Fruit fly (Drosophila melanogaster) whole organism, pupa: ENCODE data around the gene CG15332.

ENCODE experiments used
- CG10348 ChIP-seq: fragments of 200-800 bp; sonication (Bioruptor generic); IDR thresholded peaks from 2 replicates; pipeline ENCODE4 v1.3.6; 2022; ENCODE audit warnings: missing biosample characterization, missing genetic modification characterization
- CG12605 ChIP-seq: fragments of 200-800 bp; sonication (Bioruptor generic); IDR thresholded peaks from 2 replicates; pipeline ENCODE4 v1.3.6; 2022; ENCODE audit warnings: missing biosample characterization, missing genetic modification characterization
- CG13204 ChIP-seq: fragments of 200-800 bp; sonication (Bioruptor generic); optimal IDR thresholded peaks from 2 replicates; lab custom pipeline; 2018; ENCODE audit warnings: missing biosample characterization, mild to moderate bottlenecking, missing genetic modification characterization, moderate library complexity
- CG14655 ChIP-seq: fragments of 200-800 bp; sonication (Bioruptor generic); optimal IDR thresholded peaks from 3 replicates; lab custom pipeline; 2017; ENCODE audit warnings: mild to moderate bottlenecking, missing biosample characterization, missing genetic modification reagents, missing genetic modification characterization
- CG15710 ChIP-seq: fragments of 200-800 bp; sonication (Bioruptor generic); optimal IDR thresholded peaks from 2 replicates; lab custom pipeline; 2018; ENCODE audit warnings: missing biosample characterization, mild to moderate bottlenecking, missing genetic modification characterization, moderate library complexity
- CG17806 ChIP-seq: fragments of 200-800 bp; sonication (Bioruptor generic); optimal IDR thresholded peaks from 2 replicates; lab custom pipeline; 2018; ENCODE audit warnings: missing biosample characterization, mild to moderate bottlenecking, missing genetic modification characterization, moderate library complexity
- CG32121 ChIP-seq: fragments of 200-800 bp; sonication (Bioruptor generic); IDR thresholded peaks from 2 replicates; pipeline ENCODE4 v1.3.6; 2022; ENCODE audit warnings: missing biosample characterization, missing genetic modification characterization
- CG34367 ChIP-seq: fragments of 200-800 bp; sonication (Bioruptor generic); optimal IDR thresholded peaks from 2 replicates; lab custom pipeline; 2018; ENCODE audit warnings: missing biosample characterization, mild to moderate bottlenecking, missing genetic modification characterization
- CG4496 ChIP-seq: fragments of 200-800 bp; sonication (Bioruptor generic); IDR thresholded peaks from 3 replicates; pipeline ENCODE4 v1.3.6; 2022; ENCODE audit warnings: missing biosample characterization, missing genetic modification characterization
- CG8159 ChIP-seq: fragments of 200-800 bp; sonication (Bioruptor generic); optimal IDR thresholded peaks from 3 replicates; lab custom pipeline; 2018; ENCODE audit warnings: missing biosample characterization, mild to moderate bottlenecking, missing genetic modification characterization, moderate library complexity
- CG8301 ChIP-seq: fragments of 200-800 bp; sonication (Bioruptor generic); optimal IDR thresholded peaks from 2 replicates; lab custom pipeline; 2018; ENCODE audit warnings: missing biosample characterization, mild to moderate bottlenecking, missing genetic modification characterization
- CG9948 ChIP-seq: fragments of 200-800 bp; sonication (Bioruptor generic); optimal IDR thresholded peaks from 2 replicates; lab custom pipeline; 2018; ENCODE audit warnings: missing biosample characterization, mild to moderate bottlenecking, missing genetic modification characterization, moderate library complexity
- D1 ChIP-seq: fragments of 200-800 bp; sonication (Bioruptor generic); optimal IDR thresholded peaks from 2 replicates; lab custom pipeline; 2018; ENCODE audit warnings: missing biosample characterization, mild to moderate bottlenecking, missing genetic modification characterization, moderate library complexity
- EcR ChIP-seq: fragments of 200-800 bp; sonication (Bioruptor generic); optimal IDR thresholded peaks from 3 replicates; lab custom pipeline; 2019; ENCODE audit warnings: missing biosample characterization, missing genetic modification characterization, mild to moderate bottlenecking, moderate library complexity, missing genetic modification reagents
- Ets98B ChIP-seq: fragments of 200-800 bp; sonication (Bioruptor generic); IDR thresholded peaks from 2 replicates; pipeline ENCODE4 v1.3.6; 2022; ENCODE audit warnings: missing biosample characterization, missing genetic modification characterization
- Pif1A ChIP-seq: fragments of 200-800 bp; sonication (Bioruptor generic); optimal IDR thresholded peaks from 3 replicates; lab custom pipeline; 2016; ENCODE audit warnings: missing biosample characterization, missing genetic modification characterization
- Pif1B ChIP-seq: fragments of 200-800 bp; sonication (Bioruptor generic); optimal IDR thresholded peaks from 3 replicates; lab custom pipeline; 2016; ENCODE audit warnings: missing biosample characterization, missing genetic modification characterization
- Snoo ChIP-seq: fragments of 200-800 bp; sonication (Bioruptor generic); optimal IDR thresholded peaks from 3 replicates; lab custom pipeline; 2017; ENCODE audit warnings: missing biosample characterization, mild to moderate bottlenecking, missing genetic modification characterization, inconsistent platforms
- fd96Ca ChIP-seq: fragments of 200-800 bp; sonication (Bioruptor generic); IDR thresholded peaks from 3 replicates; pipeline ENCODE4 v1.3.6; 2022; ENCODE audit warnings: missing biosample characterization, missing genetic modification characterization
- gl ChIP-seq: fragments of 200-800 bp; sonication (Bioruptor generic); optimal IDR thresholded peaks from 2 replicates; lab custom pipeline; 2018; ENCODE audit warnings: missing biosample characterization, mild to moderate bottlenecking, missing genetic modification characterization
- rn ChIP-seq: fragments of 200-800 bp; sonication (Bioruptor generic); IDR thresholded peaks from 2 replicates; pipeline ENCODE4 v1.3.6; 2022; ENCODE audit warnings: missing biosample characterization, missing genetic modification characterization

Gene CG15332

dm6 chrX:7933210-7933915 is 22.4 kb downstream of the CG15332 start, which contains the start of the genes Dhdds and RpS14a:
Gene Dhdds, minus strand, starts transcription at chrX:7933351.
Gene RpS14a, plus strand, starts transcription at chrX:7933742.
- TF ChIP-seq CG17806 (tag; lab: Kevin White, UChicago) (no peak), CG32121 (GFP tag; lab: Robert Waterston, UW) (no peak), Pif1B (no peak), fd96Ca (GFP tag; lab: Robert Waterston, UW) (no peak), CG10348 (no peak), gl (peak; percentile 1), CG4496 (no peak), CG12605 (GFP tag; lab: Robert Waterston, UW) (0 out of 2 replicates have a peak, but pooled peaks have one; percentile 18), Pif1A (GFP tag; lab: Kevin White, UChicago) (peak; percentile 32), CG13204 (GFP tag; lab: Kevin White, UChicago) (no peak), CG34367 (peak; percentile 38), CG14655 (no peak), Snoo (peak; percentile 55), EcR (GFP tag; lab: Kevin White, UChicago) (no peak)

- TF ChIP-seq CG9948 (no peak), Pif1A (GFP tag; lab: Kevin White, UChicago) (no peak), fd96Ca (GFP tag; lab: Robert Waterston, UW) (no peak), CG4496 (no peak), rn (GFP tag; lab: Robert Waterston, UW) (no peak), CG32121 (GFP tag; lab: Robert Waterston, UW) (peak; percentile 25; the same call in 1 of the 2 replicates), Pif1B (peak; percentile 0), D1 (tag; lab: Kevin White, UChicago) (no peak), CG14655 (no peak), EcR (GFP tag; lab: Kevin White, UChicago) (no peak), gl (no peak), CG15710 (tag; lab: Kevin White, UChicago) (no peak), CG34367 (no peak), CG8159 (tag; lab: Kevin White, UChicago) (no peak), CG13204 (GFP tag; lab: Kevin White, UChicago) (no peak), CG12605 (GFP tag; lab: Robert Waterston, UW) (peak; percentile 31; the same call in 1 of the 2 replicates), Ets98B (GFP tag; lab: Robert Waterston, UW) (0 out of 2 replicates have a peak, but pooled peaks have one; percentile 4), CG17806 (tag; lab: Kevin White, UChicago) (no peak), CG10348 (no peak)
Observed at dm6 chrX:7931028-7931549, 24.7 kb downstream of the CG15332 start, which contains the start of gene mahe. Gene mahe, minus strand, starts transcription at chrX:7931382.

- TF ChIP-seq CG12605 (GFP tag; lab: Robert Waterston, UW) = peak; percentile 40; the same call in 1 of the 2 replicates
- TF ChIP-seq CG32121 (GFP tag; lab: Robert Waterston, UW) = 0 out of 2 replicates have a peak, but pooled peaks have one; percentile 34
- peak; percentile 40 for TF ChIP-seq EcR (GFP tag; lab: Kevin White, UChicago)
- TF ChIP-seq CG10348 = no peak
- peak; percentile 20 for TF ChIP-seq CG8301
- TF ChIP-seq CG14655 = no peak
- peak; percentile 5 for TF ChIP-seq Snoo
Observed at dm6 chrX:7930236-7931027, 25.4 kb downstream of the CG15332 start.

- TF ChIP-seq CG4496 = no peak
- no peak for TF ChIP-seq CG8301
- no peak for TF ChIP-seq CG34367
- TF ChIP-seq CG15710 (tag; lab: Kevin White, UChicago) = no peak
- no peak for TF ChIP-seq CG17806 (tag; lab: Kevin White, UChicago)
- no peak for TF ChIP-seq EcR (GFP tag; lab: Kevin White, UChicago)
- no peak for TF ChIP-seq Pif1B
- no peak for TF ChIP-seq fd96Ca (GFP tag; lab: Robert Waterston, UW)
- no peak for TF ChIP-seq CG8159 (tag; lab: Kevin White, UChicago)
- no peak for TF ChIP-seq CG14655
- TF ChIP-seq CG9948 = no peak
- TF ChIP-seq CG12605 (GFP tag; lab: Robert Waterston, UW) = no peak
- no peak for TF ChIP-seq Ets98B (GFP tag; lab: Robert Waterston, UW)
- TF ChIP-seq Pif1A (GFP tag; lab: Kevin White, UChicago) = no peak
- TF ChIP-seq D1 (tag; lab: Kevin White, UChicago) = no peak
- no peak for TF ChIP-seq rn (GFP tag; lab: Robert Waterston, UW)
- no peak for TF ChIP-seq CG13204 (GFP tag; lab: Kevin White, UChicago)
- no peak for TF ChIP-seq CG10348
- TF ChIP-seq, all 21 proteins: peak for 0
Observed at dm6 chrX:7924913-7925312, 30.9 kb downstream of the CG15332 start.

- TF ChIP-seq CG10348 (no peak), CG8301 (no peak), Pif1A (GFP tag; lab: Kevin White, UChicago) (no peak), D1 (tag; lab: Kevin White, UChicago) (no peak), CG14655 (no peak), CG32121 (GFP tag; lab: Robert Waterston, UW) (peak; percentile 35; the same call in 1 of the 2 replicates), Ets98B (GFP tag; lab: Robert Waterston, UW) (no peak)
Observed at dm6 chrX:7923063-7923462, 32.7 kb downstream of the CG15332 start.
